Fruit fly (Drosophila melanogaster): Measurements from ENCODE around the gene CG9147.
A peak's percentile ranks its signal among the peaks of the same experiment; 100 is the strongest.

Gene CG9147

dm6 chr2L:6047528-6048160 lies 18.2 kb upstream of the CG9147 start, which contains the start of gene IPIP (continued):
- peak; percentile 43; the same call in 1 of the 2 replicates for TF ChIP-seq Rx (GFP tag; IDR thresholded peaks at IDR 0.05)
- peak; percentile 40 for TF ChIP-seq dm (GFP tag; optimal IDR thresholded peaks at IDR 0.05)
- no peak for TF ChIP-seq Optix (GFP tag; IDR thresholded peaks at IDR 0.05)
- peak; percentile 24 for TF ChIP-seq CG34376 (GFP tag; optimal IDR thresholded peaks at IDR 0.05)
- TF ChIP-seq Opbp (GFP tag; IDR thresholded peaks at IDR 0.05; ENCODE audit: partially characterized antibody) = peak; percentile 88
- TF ChIP-seq CG12391 (tag; optimal IDR thresholded peaks at IDR 0.05) = peak; percentile 12
- TF ChIP-seq lab (GFP tag; optimal IDR thresholded peaks at IDR 0.05) = peak; percentile 60
- TF ChIP-seq CG18619 (GFP tag; optimal IDR thresholded peaks at IDR 0.05) = peak; percentile 4
- TF ChIP-seq HLH54F (GFP tag; optimal IDR thresholded peaks at IDR 0.05) = peak; percentile 34
- TF ChIP-seq CG12155 (GFP tag; optimal IDR thresholded peaks at IDR 0.05) = peak; percentile 53
- peak; percentile 93 for TF ChIP-seq CG42726 (GFP tag; IDR thresholded peaks at IDR 0.05; ENCODE audit: partially characterized antibody)
- no peak for TF ChIP-seq az2 (GFP tag; optimal IDR thresholded peaks at IDR 0.05)
- TF ChIP-seq dati (GFP tag; IDR thresholded peaks at IDR 0.05) = peak; percentile 13; the same call in 1 of the 2 replicates
- TF ChIP-seq sna (GFP tag; IDR thresholded peaks at IDR 0.05; ENCODE audit: partially characterized antibody) = 0 out of 2 replicates have a peak, but pooled peaks have one; percentile 21
- peak; percentile 37 for TF ChIP-seq nmo (GFP tag; optimal IDR thresholded peaks at IDR 0.05)
- TF ChIP-seq stc (GFP tag; IDR thresholded peaks at IDR 0.05) = 0 out of 2 replicates have a peak, but pooled peaks have one; percentile 9
- TF ChIP-seq fd64A (GFP tag; optimal IDR thresholded peaks at IDR 0.05) = no peak
- TF ChIP-seq Blimp-1 (GFP tag; optimal IDR thresholded peaks at IDR 0.05) = peak; percentile 19
- no peak for TF ChIP-seq Sox100B (GFP tag; optimal IDR thresholded peaks at IDR 0.05)
- peak; percentile 75 for TF ChIP-seq mld (GFP tag; IDR thresholded peaks at IDR 0.05; ENCODE audit: partially characterized antibody)
- peak; percentile 6 for TF ChIP-seq Mad (GFP tag; optimal IDR thresholded peaks at IDR 0.05)
- peak; percentile 59 for TF ChIP-seq HmgZ (tag; optimal IDR thresholded peaks at IDR 0.05)
- TF ChIP-seq CG3726 (GFP tag; IDR thresholded peaks at IDR 0.05) = no peak
- peak; percentile 61 for TF ChIP-seq CG30020 (tag; optimal IDR thresholded peaks at IDR 0.05)
- peak; percentile 31 for TF ChIP-seq Hmr (GFP tag; optimal IDR thresholded peaks at IDR 0.05)
- no peak for TF ChIP-seq Spps (tag; optimal IDR thresholded peaks at IDR 0.05)
- peak; percentile 56; the same call in 1 of the 3 replicates for TF ChIP-seq CG2199 (GFP tag; IDR thresholded peaks at IDR 0.05)
- no peak for TF ChIP-seq Trl (optimal IDR thresholded peaks at IDR 0.05)
- TF ChIP-seq Trl (GFP tag; optimal IDR thresholded peaks at IDR 0.05) = no peak
- TF ChIP-seq Ptx1 (GFP tag; IDR thresholded peaks at IDR 0.05) = peak; percentile 47
- TF ChIP-seq MESR4 (GFP tag; optimal IDR thresholded peaks at IDR 0.05) = peak; percentile 91
- no peak for TF ChIP-seq slp2 (GFP tag; optimal IDR thresholded peaks at IDR 0.05)
- TF ChIP-seq lov (optimal IDR thresholded peaks at IDR 0.05) = no peak
- peak; percentile 60; the same call in 1 of the 3 replicates for TF ChIP-seq lov (GFP tag; IDR thresholded peaks at IDR 0.05)
- no peak for TF ChIP-seq CG12071 (GFP tag; optimal IDR thresholded peaks at IDR 0.05)
- no peak for TF ChIP-seq CG15073 (GFP tag; optimal IDR thresholded peaks at IDR 0.05)
- no peak for TF ChIP-seq CG8944 (GFP tag; optimal IDR thresholded peaks at IDR 0.05)
- TF ChIP-seq TFAM (GFP tag; optimal IDR thresholded peaks at IDR 0.05) = no peak
- TF ChIP-seq CG1603 (tag; optimal IDR thresholded peaks at IDR 0.05) = peak; percentile 66
- TF ChIP-seq CG12769 (tag; optimal IDR thresholded peaks at IDR 0.05) = peak; percentile 31
- peak; percentile 89 for TF ChIP-seq CG4617 (GFP tag; optimal IDR thresholded peaks at IDR 0.05; ENCODE audit: borderline replicate concordance)
- TF ChIP-seq CG11398 (GFP tag; optimal IDR thresholded peaks at IDR 0.05) = no peak
- peak; percentile 42; the same call in 1 of the 2 replicates for TF ChIP-seq CG7372 (GFP tag; IDR thresholded peaks at IDR 0.05)
- TF ChIP-seq CG9215 (GFP tag; IDR thresholded peaks at IDR 0.05) = peak; percentile 26; the same call in 1 of the 2 replicates
- peak; percentile 39 for TF ChIP-seq CG9727 (GFP tag; optimal IDR thresholded peaks at IDR 0.05)
- TF ChIP-seq CG12659 (GFP tag; optimal IDR thresholded peaks at IDR 0.05) = peak; percentile 65
- TF ChIP-seq lola (GFP tag; optimal IDR thresholded peaks at IDR 0.05) = no peak
- peak; percentile 80; the same call in 1 of the 4 replicates for TF ChIP-seq chinmo (GFP tag; IDR thresholded peaks at IDR 0.05; ENCODE audit: partially characterized antibody)
- peak; percentile 48; the same call in 2 of the 3 replicates for TF ChIP-seq row (GFP tag; IDR thresholded peaks at IDR 0.05)

All from whole organism, embryonic.